Worm (Caenorhabditis elegans) whole organism, L3 larva: ENCODE results near the gene clec-137.

Experiments used
- aly-2 ChIP-seq: fragments of 150-350 bp; optimal IDR thresholded peaks from 2 replicates; lab custom pipeline; 2014; ENCODE audit warnings: missing biosample characterization, missing genetic modification characterization
- ama-1 ChIP-seq: fragments of 150-350 bp; optimal IDR thresholded peaks from 2 replicates; lab custom pipeline; 2018
- ceh-82 ChIP-seq: fragments of 150-350 bp; optimal IDR thresholded peaks from 2 replicates; lab custom pipeline; 2014; ENCODE audit warnings: missing biosample characterization, missing genetic modification characterization
- ceh-9 ChIP-seq: sonication (generic microtip); optimal IDR thresholded peaks from 2 replicates; lab custom pipeline; 2018; ENCODE audit warnings: missing biosample characterization, missing genetic modification characterization
- daf-12 ChIP-seq: fragments of 150-350 bp; optimal IDR thresholded peaks from 2 replicates; lab custom pipeline; 2014; ENCODE audit warnings: missing biosample characterization, missing genetic modification reagents, missing genetic modification characterization
- egl-27 ChIP-seq: sonication (generic microtip); optimal IDR thresholded peaks from 4 replicates; lab custom pipeline; 2017; ENCODE audit warnings: missing biosample characterization, missing genetic modification reagents, missing genetic modification characterization
- elt-2 ChIP-seq: sonication (generic microtip); optimal IDR thresholded peaks from 2 replicates; lab custom pipeline; 2016; ENCODE audit warnings: missing genetic modification reagents, mild to moderate bottlenecking, missing genetic modification characterization, missing compliant biosample characterization
- elt-3 ChIP-seq, 3 experiments: fragments of 150-350 bp in 1 of 3; sonication (generic microtip) in 2 of 3; optimal IDR thresholded peaks; 2 replicates in 2 of 3; 4 replicates in 1 of 3; lab custom pipeline; 2014 to 2017; ENCODE audit warnings: missing biosample characterization in 3 of 3, missing genetic modification characterization in 3 of 3
- eor-1 ChIP-seq, 2 experiments: fragments of 150-350 bp; optimal IDR thresholded peaks; 2 replicates each; lab custom pipeline; 2014 to 2018; ENCODE audit warnings: missing biosample characterization in 2 of 2, missing genetic modification characterization in 2 of 2
- fos-1 ChIP-seq: fragments of 150-350 bp; optimal IDR thresholded peaks from 2 replicates; lab custom pipeline; 2014; ENCODE audit warnings: missing biosample characterization, missing genetic modification characterization
- hmg-11 ChIP-seq: sonication (generic microtip); optimal IDR thresholded peaks from 2 replicates; lab custom pipeline; 2016; ENCODE audit warnings: missing genetic modification characterization, missing compliant biosample characterization
- lin-15B ChIP-seq: fragments of 150-350 bp; optimal IDR thresholded peaks from 2 replicates; lab custom pipeline; 2014; ENCODE audit warnings: missing biosample characterization, missing genetic modification characterization
- lin-39 ChIP-seq: fragments of 150-350 bp; optimal IDR thresholded peaks from 2 replicates; lab custom pipeline; 2018; ENCODE audit warnings: missing biosample characterization, missing genetic modification reagents, missing genetic modification characterization
- mdl-1 ChIP-seq: fragments of 150-350 bp; optimal IDR thresholded peaks from 2 replicates; lab custom pipeline; 2014; ENCODE audit warnings: missing biosample characterization, missing genetic modification characterization
- nfya-1 ChIP-seq: sonication (generic microtip); optimal IDR thresholded peaks from 2 replicates; lab custom pipeline; 2017; ENCODE audit warnings: missing genetic modification characterization, mild to moderate bottlenecking, missing compliant biosample characterization, antibody characterized with exemption, moderate library complexity; ENCODE audit not compliant: insufficient read depth
- nhr-11 ChIP-seq: fragments of 150-350 bp; optimal IDR thresholded peaks from 2 replicates; lab custom pipeline; 2014; ENCODE audit warnings: missing biosample characterization, missing genetic modification characterization
- nhr-23 ChIP-seq: fragments of 150-350 bp; optimal IDR thresholded peaks from 2 replicates; lab custom pipeline; 2014; ENCODE audit warnings: missing biosample characterization, missing genetic modification reagents, missing genetic modification characterization
- nhr-237 ChIP-seq: fragments of 150-350 bp; optimal IDR thresholded peaks from 2 replicates; lab custom pipeline; 2014; ENCODE audit warnings: missing biosample characterization, missing genetic modification characterization
- nhr-28 ChIP-seq: fragments of 150-350 bp; optimal IDR thresholded peaks from 2 replicates; lab custom pipeline; 2014; ENCODE audit warnings: missing biosample characterization, missing genetic modification characterization
- nhr-43 ChIP-seq: sonication (generic microtip); optimal IDR thresholded peaks from 2 replicates; lab custom pipeline; 2016; ENCODE audit warnings: mild to moderate bottlenecking, missing genetic modification characterization, missing compliant biosample characterization; ENCODE audit not compliant: poor library complexity, severe bottlenecking
- nhr-67 ChIP-seq: fragments of 150-350 bp; optimal IDR thresholded peaks from 2 replicates; lab custom pipeline; 2014; ENCODE audit warnings: missing biosample characterization, missing genetic modification characterization
- nhr-76 ChIP-seq: fragments of 150-350 bp; sonication (generic microtip); optimal IDR thresholded peaks from 5 replicates; lab custom pipeline; 2014; ENCODE audit warnings: missing biosample characterization, missing genetic modification characterization
- pha-4 ChIP-seq: fragments of 150-350 bp; optimal IDR thresholded peaks from 2 replicates; lab custom pipeline; 2014; ENCODE audit warnings: missing biosample characterization, missing genetic modification reagents, missing genetic modification characterization
- skn-1 ChIP-seq: fragments of 150-350 bp; optimal IDR thresholded peaks from 2 replicates; lab custom pipeline; 2014; ENCODE audit warnings: missing biosample characterization, missing genetic modification characterization
- snpc-4 ChIP-seq: fragments of 150-350 bp; optimal IDR thresholded peaks from 2 replicates; lab custom pipeline; 2014; ENCODE audit warnings: missing biosample characterization, missing genetic modification characterization
- unc-62 ChIP-seq: fragments of 150-350 bp; sonication (generic microtip); optimal IDR thresholded peaks from 4 replicates; lab custom pipeline; 2014; ENCODE audit warnings: missing biosample characterization, missing genetic modification reagents, missing genetic modification characterization
- zag-1 ChIP-seq: fragments of 150-350 bp; optimal IDR thresholded peaks from 2 replicates; lab custom pipeline; 2014; ENCODE audit warnings: missing biosample characterization, missing genetic modification characterization
- ztf-11 ChIP-seq: fragments of 150-350 bp; optimal IDR thresholded peaks from 2 replicates; lab custom pipeline; 2014; ENCODE audit warnings: missing biosample characterization, missing genetic modification characterization
- ztf-4 ChIP-seq: fragments of 150-350 bp; optimal IDR thresholded peaks from 2 replicates; lab custom pipeline; 2014; ENCODE audit warnings: missing biosample characterization, missing genetic modification characterization

Gene clec-137

ce11 chrII:4658245-4658644 is 40.4 kb upstream of the clec-137 start:
- no peak for TF ChIP-seq elt-3 (tag; optimal IDR thresholded peaks at IDR 0.05; lab: Kevin White, UChicago)
- TF ChIP-seq ztf-4 (tag; lab: Kevin White, UChicago), result no peak
- TF ChIP-seq snpc-4, result no peak
- no peak for TF ChIP-seq aly-2 (tag; lab: Kevin White, UChicago)
- TF ChIP-seq ztf-11 (tag; lab: Kevin White, UChicago), result no peak

ce11 chrII:4657370-4657769 is 39.5 kb upstream of the clec-137 start:
- TF ChIP-seq elt-3 (tag; optimal IDR thresholded peaks at IDR 0.05; lab: Kevin White, UChicago) (no peak), elt-2 (tag; lab: Kevin White, UChicago) (peak; percentile 65)
- TF ChIP-seq, all 47 proteins: peak for 1

- TF ChIP-seq lin-39 (tag; lab: Kevin White, UChicago), result no peak
- no peak for TF ChIP-seq nhr-67 (tag; lab: Kevin White, UChicago)
- no peak for TF ChIP-seq nhr-237 (tag; lab: Kevin White, UChicago)
- TF ChIP-seq fos-1 (tag; lab: Kevin White, UChicago), result no peak
- TF ChIP-seq hmg-11 (tag; lab: Kevin White, UChicago), result no peak
- no peak for TF ChIP-seq lin-15B (tag; lab: Kevin White, UChicago)
- no peak for TF ChIP-seq daf-12 (tag; lab: Kevin White, UChicago)
- TF ChIP-seq skn-1 (tag; lab: Kevin White, UChicago), result no peak
- TF ChIP-seq ceh-82, result no peak
- TF ChIP-seq nhr-43, result no peak
- no peak for TF ChIP-seq mdl-1 (tag; lab: Kevin White, UChicago)
- TF ChIP-seq ceh-9 (tag; lab: Kevin White, UChicago), result no peak
- TF ChIP-seq zag-1 (tag; lab: Kevin White, UChicago), result no peak
- TF ChIP-seq, all 47 proteins: peak for 0
These were observed 37.9 kb upstream of the clec-137 start, which contains the start of gene fut-6 for ce11 chrII:4655834-4656233. Gene fut-6, minus strand, starts transcription at chrII:4655934.

- TF ChIP-seq nhr-43, result no peak
- no peak for TF ChIP-seq egl-27 (tag; lab: Kevin White, UChicago)
- no peak for TF ChIP-seq fos-1 (tag; lab: Kevin White, UChicago)
- no peak for TF ChIP-seq ztf-4 (tag; lab: Kevin White, UChicago)
- TF ChIP-seq, all 47 proteins: peak for 0
These were observed 32.2 kb upstream of the clec-137 start for ce11 chrII:4650072-4650471.

ce11 chrII:4648785-4649184 is 30.9 kb upstream of the clec-137 start, which contains the start of gene lgc-27:
Gene lgc-27, plus strand, starts transcription at chrII:4649085.
- TF ChIP-seq nhr-28 (tag; lab: Kevin White, UChicago), result no peak
- TF ChIP-seq pha-4, result peak; percentile 16

- TF ChIP-seq nfya-1 (tag; lab: Kevin White, UChicago) (peak; percentile 22), eor-1 (tag; optimal IDR thresholded peaks at IDR 0.05; lab: Kevin White, UChicago) (no peak)
These were observed 22.9 kb upstream of the clec-137 start for ce11 chrII:4640748-4641147.

ce11 chrII:4638891-4639290 is 21.0 kb upstream of the clec-137 start:
- peak; percentile 66 for TF ChIP-seq nhr-23 (tag; lab: Kevin White, UChicago)
- TF ChIP-seq nhr-43, result peak; percentile 7
- no peak for TF ChIP-seq hmg-11 (tag; lab: Kevin White, UChicago)

ce11 chrII:4638241-4638640 is 20.4 kb upstream of the clec-137 start, which contains the start of gene che-10:
Gene che-10, minus strand, starts transcription at chrII:4638341.
- no peak for TF ChIP-seq nhr-76
- no peak for TF ChIP-seq ceh-82
- no peak for TF ChIP-seq lin-39 (tag; lab: Kevin White, UChicago)
- no peak for TF ChIP-seq ceh-9 (tag; lab: Kevin White, UChicago)
- TF ChIP-seq unc-62 (GFP tag; lab: Kevin White, UChicago), result no peak
- no peak for TF ChIP-seq eor-1 (tag; optimal IDR thresholded peaks at IDR 0.05; lab: Kevin White, UChicago)
- TF ChIP-seq nhr-67 (tag; lab: Kevin White, UChicago), result no peak
- TF ChIP-seq pha-4, result no peak
- TF ChIP-seq ama-1 (lab: Kevin White, UChicago), result no peak
- TF ChIP-seq nhr-11 (tag; lab: Kevin White, UChicago), result no peak
- TF ChIP-seq, all 47 proteins: peak for 0
